Fruit fly (Drosophila melanogaster) whole organism, embryonic: ENCODE results near the gene CG6481.

ENCODE experiments used
- ATbp ChIP-seq: fragments of 200-800 bp; sonication (Bioruptor generic); optimal IDR thresholded peaks from 2 replicates; lab custom pipeline; 2017; ENCODE audit warnings: missing biosample characterization, mild to moderate bottlenecking, missing genetic modification characterization, missing genetic modification reagents
- Bdp1 ChIP-seq: fragments of 200-800 bp; sonication (Bioruptor generic); optimal IDR thresholded peaks from 3 replicates; lab custom pipeline; 2016; ENCODE audit warnings: missing biosample characterization, missing genetic modification characterization
- Bteb2 ChIP-seq: fragments of 200-800 bp; sonication (Bioruptor generic); optimal IDR thresholded peaks from 2 replicates; lab custom pipeline; 2016; ENCODE audit warnings: missing biosample characterization, missing genetic modification characterization
- CG10431 ChIP-seq: fragments of 200-800 bp; sonication (Bioruptor generic); optimal IDR thresholded peaks from 3 replicates; lab custom pipeline; 2018; ENCODE audit warnings: missing biosample characterization, mild to moderate bottlenecking, missing genetic modification characterization
- CG10565 ChIP-seq: fragments of 200-800 bp; sonication (Bioruptor generic); optimal IDR thresholded peaks from 3 replicates; lab custom pipeline; 2016; ENCODE audit warnings: missing biosample characterization, mild to moderate bottlenecking, missing genetic modification characterization
- CG10959 ChIP-seq: fragments of 200-800 bp; sonication (Bioruptor generic); IDR thresholded peaks from 2 replicates; pipeline ENCODE4 v1.3.6; 2022; ENCODE audit warnings: missing biosample characterization, missing genetic modification characterization
- CG15479 ChIP-seq: fragments of 200-800 bp; sonication (Bioruptor generic); optimal IDR thresholded peaks from 3 replicates; lab custom pipeline; 2019; ENCODE audit warnings: missing biosample characterization, mild to moderate bottlenecking, missing genetic modification characterization, moderate library complexity
- CG1792 ChIP-seq: fragments of 200-800 bp; sonication (Bioruptor generic); optimal IDR thresholded peaks from 2 replicates; lab custom pipeline; 2016; ENCODE audit warnings: missing biosample characterization, missing genetic modification characterization
- CG30403 ChIP-seq: fragments of 200-800 bp; sonication (Bioruptor generic); optimal IDR thresholded peaks from 3 replicates; lab custom pipeline; 2016; ENCODE audit warnings: missing biosample characterization, missing genetic modification characterization
- CG31441 ChIP-seq: fragments of 200-800 bp; sonication (Bioruptor generic); IDR thresholded peaks from 2 replicates; pipeline ENCODE4 v1.3.6; 2022; ENCODE audit warnings: missing biosample characterization, missing genetic modification characterization
- CG33213 ChIP-seq: fragments of 200-800 bp; sonication (Bioruptor generic); optimal IDR thresholded peaks from 3 replicates; lab custom pipeline; 2016; ENCODE audit warnings: missing biosample characterization, missing genetic modification characterization
- CG34422 ChIP-seq: fragments of 200-800 bp; sonication (Bioruptor generic); IDR thresholded peaks from 3 replicates; pipeline ENCODE4 v1.3.6; 2022; ENCODE audit warnings: missing biosample characterization, missing genetic modification characterization
- CG3726 ChIP-seq: fragments of 200-800 bp; sonication (Bioruptor generic); IDR thresholded peaks from 3 replicates; pipeline ENCODE4, ENCODE4 v1.3.6; 2022; ENCODE audit warnings: missing biosample characterization, missing genetic modification characterization
- CG42726 ChIP-seq: fragments of 200-800 bp; sonication (Bioruptor generic); IDR thresholded peaks from 2 replicates; pipeline ENCODE4 v1.3.6; 2022; ENCODE audit warnings: missing biosample characterization, missing genetic modification characterization; ENCODE audit not compliant: partially characterized antibody
- CG4730 ChIP-seq: fragments of 200-800 bp; sonication (Bioruptor generic); IDR thresholded peaks from 2 replicates; pipeline ENCODE4 v1.3.6; 2022; ENCODE audit warnings: missing biosample characterization, missing genetic modification characterization
- CG5953 ChIP-seq: fragments of 200-800 bp; sonication (Bioruptor generic); IDR thresholded peaks from 2 replicates; pipeline ENCODE4 v1.3.6; 2022; ENCODE audit warnings: missing biosample characterization, missing genetic modification characterization
- CG6689 ChIP-seq: fragments of 200-800 bp; sonication (Bioruptor generic); IDR thresholded peaks from 2 replicates; pipeline ENCODE4 v1.3.6; 2022; ENCODE audit warnings: missing biosample characterization, missing genetic modification characterization
- CG7271 ChIP-seq: fragments of 200-800 bp; sonication (Bioruptor generic); optimal IDR thresholded peaks from 2 replicates; lab custom pipeline; 2018; ENCODE audit warnings: missing biosample characterization, mild to moderate bottlenecking, missing genetic modification characterization, moderate library complexity
- CG8944 ChIP-seq: fragments of 200-800 bp; sonication (Bioruptor generic); optimal IDR thresholded peaks from 3 replicates; lab custom pipeline; 2016; ENCODE audit warnings: missing biosample characterization, missing genetic modification characterization
- CTCF ChIP-seq: fragments of 200-800 bp; sonication (Bioruptor generic); optimal IDR thresholded peaks from 2 replicates; lab custom pipeline; 2017; ENCODE audit warnings: missing biosample characterization, mild to moderate bottlenecking, missing genetic modification characterization, moderate library complexity
- Deaf1 ChIP-seq: fragments of 200-800 bp; optimal IDR thresholded peaks from 3 replicates; lab custom pipeline; 2019; ENCODE audit warnings: missing biosample characterization, mild to moderate bottlenecking, missing genetic modification characterization, moderate library complexity
- HLH4C ChIP-seq: fragments of 200-800 bp; sonication (Bioruptor generic); IDR thresholded peaks from 3 replicates; pipeline ENCODE4 v1.3.6; 2022; ENCODE audit warnings: missing biosample characterization, missing genetic modification characterization; ENCODE audit not compliant: partially characterized antibody
- HLHmδ ChIP-seq: fragments of 200-800 bp; sonication (Bioruptor generic); optimal IDR thresholded peaks from 2 replicates; lab custom pipeline; 2018; ENCODE audit warnings: missing biosample characterization, mild to moderate bottlenecking, missing genetic modification characterization, moderate library complexity
- Hsf ChIP-seq: fragments of 200-800 bp; sonication (Bioruptor generic); optimal IDR thresholded peaks from 3 replicates; lab custom pipeline; 2016; ENCODE audit warnings: missing biosample characterization, missing genetic modification characterization
- Med ChIP-seq: fragments of 200-800 bp; sonication (Bioruptor generic); peaks from one replicate; lab custom pipeline; 2016; ENCODE audit warnings: missing biosample characterization, missing genetic modification characterization, mild to moderate bottlenecking, inconsistent platforms, moderate library complexity
- Nf-YB ChIP-seq: fragments of 200-800 bp; sonication (Bioruptor generic); optimal IDR thresholded peaks from 3 replicates; lab custom pipeline; 2019; ENCODE audit warnings: missing biosample characterization, mild to moderate bottlenecking, missing genetic modification characterization, moderate library complexity
- Ptx1 ChIP-seq: fragments of 200-800 bp; sonication (Bioruptor generic); IDR thresholded peaks from 2 replicates; pipeline ENCODE4 v1.3.6; 2022; ENCODE audit warnings: missing biosample characterization, missing genetic modification characterization
- Rfx ChIP-seq: fragments of 200-800 bp; sonication (Bioruptor generic); IDR thresholded peaks from 2 replicates; pipeline ENCODE4 v1.3.6; 2022; ENCODE audit warnings: missing biosample characterization, missing genetic modification characterization
- Usf ChIP-seq: fragments of 200-800 bp; sonication (Bioruptor generic); optimal IDR thresholded peaks from 2 replicates; lab custom pipeline; 2017; ENCODE audit warnings: missing genotype, missing biosample characterization, missing genetic modification characterization
- ara ChIP-seq: fragments of 200-800 bp; sonication (Bioruptor generic); IDR thresholded peaks from 2 replicates; pipeline ENCODE4 v1.3.6; 2022; ENCODE audit warnings: missing biosample characterization, missing genetic modification characterization
- bowl ChIP-seq: fragments of 200-800 bp; sonication (Bioruptor generic); IDR thresholded peaks from 2 replicates; pipeline ENCODE4 v1.3.6; 2022; ENCODE audit warnings: missing biosample characterization, missing genetic modification characterization
- dmrt99B ChIP-seq: fragments of 200-800 bp; sonication (Bioruptor generic); optimal IDR thresholded peaks from 2 replicates; lab custom pipeline; 2018; ENCODE audit warnings: missing biosample characterization, mild to moderate bottlenecking, missing genetic modification characterization, moderate library complexity
- eve ChIP-seq, 2 experiments: fragments of >200 bp; optimal IDR thresholded peaks; 2 replicates each; lab custom pipeline; 2017; ENCODE audit warnings: missing biosample characterization in 2 of 2, missing genetic modification characterization in 2 of 2
- gem ChIP-seq: fragments of 200-800 bp; sonication (Bioruptor generic); optimal IDR thresholded peaks from 2 replicates; lab custom pipeline; 2019; ENCODE audit warnings: missing biosample characterization, mild to moderate bottlenecking, missing genetic modification characterization, moderate library complexity
- her ChIP-seq: fragments of 200-800 bp; sonication (Bioruptor generic); optimal IDR thresholded peaks from 2 replicates; lab custom pipeline; 2016; ENCODE audit warnings: missing biosample characterization, missing genetic modification characterization
- kay ChIP-seq: fragments of 200-800 bp; sonication (Bioruptor generic); optimal IDR thresholded peaks from 2 replicates; lab custom pipeline; 2016; ENCODE audit warnings: missing biosample characterization, missing genetic modification characterization
- lab ChIP-seq: fragments of 200-800 bp; sonication (Bioruptor generic); optimal IDR thresholded peaks from 3 replicates; lab custom pipeline; 2017; ENCODE audit warnings: missing biosample characterization, missing genetic modification characterization, mild to moderate bottlenecking, moderate library complexity, missing genetic modification reagents
- lola ChIP-seq, 3 experiments: fragments of >200 bp in 2 of 3; fragments of 200-800 bp in 1 of 3; sonication (Bioruptor generic) in 1 of 3; optimal IDR thresholded peaks; 2 replicates each; lab custom pipeline; 2017 to 2019; ENCODE audit warnings: missing biosample characterization in 3 of 3, missing genetic modification characterization in 3 of 3, mild to moderate bottlenecking in 1 of 3, moderate library complexity in 1 of 3
- lov ChIP-seq, 2 experiments: fragments of 200-800 bp in 1 of 2; fragments of >200 bp in 1 of 2; sonication (Bioruptor generic) in 1 of 2; IDR thresholded peaks in 1 of 2; optimal IDR thresholded peaks in 1 of 2; 2 replicates in 1 of 2; 3 replicates in 1 of 2; pipeline versions ENCODE4 v1.3.6 to Lab custom; 2017 to 2022; ENCODE audit warnings: missing biosample characterization in 1 of 2, missing genetic modification characterization in 1 of 2
- onecut ChIP-seq: fragments of 200-800 bp; sonication (Bioruptor generic); IDR thresholded peaks from 2 replicates; pipeline ENCODE4 v1.3.6; 2022; ENCODE audit warnings: missing biosample characterization, missing genetic modification characterization
- pita ChIP-seq: fragments of 200-800 bp; sonication (Bioruptor generic); optimal IDR thresholded peaks from 2 replicates; lab custom pipeline; 2017; ENCODE audit warnings: missing biosample characterization, mild to moderate bottlenecking, missing genetic modification characterization
- sens-2 ChIP-seq: fragments of 200-800 bp; sonication (Bioruptor generic); IDR thresholded peaks from 2 replicates; pipeline ENCODE4 v1.3.6; 2022; ENCODE audit warnings: missing biosample characterization, missing genetic modification characterization
- ttk ChIP-seq: fragments of 200-800 bp; sonication (Bioruptor generic); IDR thresholded peaks from 2 replicates; pipeline ENCODE4 v2.1.2; 2022; ENCODE audit warnings: missing biosample characterization, missing genetic modification characterization
- unpg ChIP-seq: fragments of 200-800 bp; sonication (Bioruptor generic); optimal IDR thresholded peaks from 3 replicates; lab custom pipeline; 2018; ENCODE audit warnings: missing biosample characterization, mild to moderate bottlenecking, missing genetic modification characterization, moderate library complexity
- wek ChIP-seq: fragments of 200-800 bp; sonication (Bioruptor generic); optimal IDR thresholded peaks from 3 replicates; lab custom pipeline; 2018; ENCODE audit warnings: missing biosample characterization, mild to moderate bottlenecking, missing genetic modification characterization, moderate library complexity

Gene CG6481

dm6 chrX:18517415-18517814, 4.8 kb downstream of the CG6481 start (continued):
- TF ChIP-seq lov (optimal IDR thresholded peaks at IDR 0.05; lab: Kevin White, UChicago) = no peak
- 0 out of 3 replicates have a peak, but pooled peaks have one; percentile 65 for TF ChIP-seq lov (GFP tag; IDR thresholded peaks at IDR 0.05; lab: Robert Waterston, UW)
- TF ChIP-seq CG10431 (GFP tag; lab: Kevin White, UChicago) = peak; percentile 55
- TF ChIP-seq ATbp = peak; percentile 15
- TF ChIP-seq lab = no peak
- TF ChIP-seq CG6689 (GFP tag; lab: Robert Waterston, UW) = peak; percentile 34; the same call in 1 of the 2 replicates
- TF ChIP-seq CG4730 (GFP tag; lab: Robert Waterston, UW) = 0 out of 2 replicates have a peak, but pooled peaks have one; percentile 7
- TF ChIP-seq HLH4C = peak; percentile 19; the same call in 1 of the 3 replicates
- peak; percentile 12 for TF ChIP-seq Bdp1 (GFP tag; lab: Kevin White, UChicago)
- no peak for TF ChIP-seq her
- TF ChIP-seq CG3726 (GFP tag; lab: Robert Waterston, UW) = 0 out of 3 replicates have a peak, but pooled peaks have one; percentile 38
- peak; percentile 4 for TF ChIP-seq CG8944 (GFP tag; lab: Kevin White, UChicago)
- peak; percentile 16 for TF ChIP-seq pita (GFP tag; lab: Kevin White, UChicago)
- TF ChIP-seq dmrt99B (tag; lab: Kevin White, UChicago) = peak; percentile 37
- peak; percentile 15; the same call in 1 of the 2 replicates for TF ChIP-seq ttk (GFP tag; lab: Robert Waterston, UW)
- TF ChIP-seq Bteb2 (GFP tag; lab: Kevin White, UChicago) = no peak
- peak; percentile 5 for TF ChIP-seq Nf-YB
- no peak for TF ChIP-seq wek
- TF ChIP-seq CG31441 (GFP tag; lab: Robert Waterston, UW) = peak; percentile 32; the same call in 1 of the 2 replicates
- TF ChIP-seq Deaf1 (tag; lab: Kevin White, UChicago) = no peak
- peak; percentile 53 for TF ChIP-seq Rfx (GFP tag; lab: Robert Waterston, UW)
- peak; percentile 87 for TF ChIP-seq Med (GFP tag; lab: Kevin White, UChicago)
- TF ChIP-seq Hsf (GFP tag; lab: Kevin White, UChicago) = peak; percentile 58
- TF ChIP-seq HLHmδ (GFP tag; lab: Kevin White, UChicago) = peak; percentile 32
- TF ChIP-seq lola (GFP tag; optimal IDR thresholded peaks at IDR 0.05; lab: Kevin White, UChicago) = no peak
- TF ChIP-seq eve (GFP tag; optimal IDR thresholded peaks at IDR 0.05; lab: Kevin White, UChicago) = no peak
- TF ChIP-seq Usf (GFP tag; lab: Kevin White, UChicago) = no peak
- no peak for TF ChIP-seq CG33213 (GFP tag; lab: Kevin White, UChicago)
- TF ChIP-seq onecut (GFP tag; lab: Robert Waterston, UW) = peak; percentile 72
- TF ChIP-seq CG7271 (tag; lab: Kevin White, UChicago) = no peak
- TF ChIP-seq CG5953 (GFP tag; lab: Robert Waterston, UW) = 0 out of 2 replicates have a peak, but pooled peaks have one; percentile 8
- TF ChIP-seq ara (GFP tag; lab: Robert Waterston, UW) = peak; percentile 30; the same call in 1 of the 2 replicates
- TF ChIP-seq kay (GFP tag; lab: Kevin White, UChicago) = no peak
- TF ChIP-seq CG42726 (GFP tag; lab: Robert Waterston, UW) = peak; percentile 59
- no peak for TF ChIP-seq CG15479 (GFP tag; lab: Kevin White, UChicago)
- TF ChIP-seq CG10565 (GFP tag; lab: Kevin White, UChicago) = no peak
- peak; percentile 26 for TF ChIP-seq CG30403
- TF ChIP-seq CG34422 (GFP tag; lab: Robert Waterston, UW) = 0 out of 3 replicates have a peak, but pooled peaks have one; percentile 56
- TF ChIP-seq CG1792 (GFP tag; lab: Kevin White, UChicago) = no peak
- TF ChIP-seq sens-2 (GFP tag; lab: Robert Waterston, UW) = 0 out of 2 replicates have a peak, but pooled peaks have one; percentile 36
- no peak for TF ChIP-seq bowl (GFP tag; lab: Robert Waterston, UW)
- peak; percentile 96 for TF ChIP-seq CTCF (GFP tag; lab: Kevin White, UChicago)
- peak; percentile 29 for TF ChIP-seq unpg (GFP tag; lab: Kevin White, UChicago)
- TF ChIP-seq CG10959 = 0 out of 2 replicates have a peak, but pooled peaks have one; percentile 5
- TF ChIP-seq Ptx1 (GFP tag; lab: Robert Waterston, UW) = peak; percentile 31; the same call in 1 of the 2 replicates
- peak; percentile 34 for TF ChIP-seq gem
